Worm (Caenorhabditis elegans) whole organism, L1 larva: ENCODE results near the gene R10D12.13.

Experiments used
- C04F5.9 ChIP-seq: sonication (generic microtip); optimal IDR thresholded peaks from 2 replicates; lab custom pipeline; 2016; ENCODE audit warnings: missing genetic modification characterization, missing compliant biosample characterization
- C16A3.4 ChIP-seq: fragments of 150-350 bp; optimal IDR thresholded peaks from 2 replicates; lab custom pipeline; 2014; ENCODE audit warnings: missing biosample characterization, missing genetic modification characterization
- F16B12.6 ChIP-seq: fragments of 150-350 bp; optimal IDR thresholded peaks from 2 replicates; lab custom pipeline; 2014; ENCODE audit warnings: missing biosample characterization, missing genetic modification characterization
- Y116A8C.19 ChIP-seq: sonication (generic microtip); optimal IDR thresholded peaks from 2 replicates; lab custom pipeline; 2016; ENCODE audit warnings: missing compliant biosample characterization, missing genetic modification characterization, borderline replicate concordance
- aha-1 ChIP-seq: fragments of 150-350 bp; optimal IDR thresholded peaks from 2 replicates; lab custom pipeline; 2014; ENCODE audit warnings: missing biosample characterization, missing genetic modification characterization
- aly-2 ChIP-seq: fragments of 150-350 bp; optimal IDR thresholded peaks from 2 replicates; lab custom pipeline; 2014; ENCODE audit warnings: missing biosample characterization, missing genetic modification characterization
- blmp-1 ChIP-seq: fragments of 150-350 bp; optimal IDR thresholded peaks from 2 replicates; lab custom pipeline; 2014; ENCODE audit warnings: missing biosample characterization, missing genetic modification characterization
- ceh-63 ChIP-seq: fragments of 200-800 bp; sonication (Bioruptor generic); optimal IDR thresholded peaks from 2 replicates; lab custom pipeline; 2018; ENCODE audit warnings: mild to moderate bottlenecking, missing genetic modification characterization, missing compliant biosample characterization
- ceh-8 ChIP-seq: fragments of 200-800 bp; sonication (Bioruptor generic); optimal IDR thresholded peaks from 2 replicates; lab custom pipeline; 2018; ENCODE audit warnings: mild to moderate bottlenecking, missing genetic modification characterization, moderate library complexity, missing compliant biosample characterization
- dsc-1 ChIP-seq: sonication (generic microtip); optimal IDR thresholded peaks from 2 replicates; lab custom pipeline; 2016; ENCODE audit warnings: mild to moderate bottlenecking, missing genetic modification characterization, missing compliant biosample characterization
- egl-13 ChIP-seq: sonication (generic microtip); optimal IDR thresholded peaks from 2 replicates; lab custom pipeline; 2016; ENCODE audit warnings: missing genotype, missing genetic modification reagents, missing genetic modification characterization, missing compliant biosample characterization
- egl-27 ChIP-seq, 2 experiments: fragments of 150-350 bp in 1 of 2; sonication (generic microtip); optimal IDR thresholded peaks; 3 replicates each; lab custom pipeline; 2017 to 2018; ENCODE audit warnings: missing biosample characterization in 2 of 2, missing genetic modification characterization in 2 of 2, missing genetic modification reagents in 2 of 2
- elt-3 ChIP-seq, 6 experiments: fragments of 150-350 bp in 1 of 6; sonication (generic microtip); optimal IDR thresholded peaks; 2 replicates each; lab custom pipeline; 2017 to 2018; ENCODE audit warnings: missing biosample characterization in 6 of 6, missing genetic modification characterization in 6 of 6, inconsistent platforms in 1 of 6
- ets-5 ChIP-seq: fragments of 200-800 bp; sonication (Bioruptor generic); IDR thresholded peaks from 2 replicates; pipeline ENCODE4 v1.3.6; 2022; ENCODE audit warnings: missing genetic modification characterization, missing compliant biosample characterization
- fkh-8 ChIP-seq: sonication (generic microtip); optimal IDR thresholded peaks from 2 replicates; lab custom pipeline; 2016; ENCODE audit warnings: mild to moderate bottlenecking, missing genetic modification characterization, missing compliant biosample characterization
- fos-1 ChIP-seq: fragments of 150-350 bp; optimal IDR thresholded peaks from 2 replicates; lab custom pipeline; 2014; ENCODE audit warnings: missing biosample characterization, missing genetic modification characterization
- grh-1 ChIP-seq: fragments of 200-800 bp; sonication (Bioruptor generic); IDR thresholded peaks from 2 replicates; pipeline ENCODE4 v1.3.6; 2022; ENCODE audit warnings: missing genetic modification reagents, missing genetic modification characterization, missing compliant biosample characterization
- hlh-17 ChIP-seq: fragments of 200-800 bp; sonication (Bioruptor generic); optimal IDR thresholded peaks from 2 replicates; lab custom pipeline; 2018; ENCODE audit warnings: missing genetic modification characterization, mild to moderate bottlenecking, missing compliant biosample characterization, moderate library complexity, borderline replicate concordance
- hpl-2 ChIP-seq: fragments of 150-350 bp; optimal IDR thresholded peaks from 2 replicates; lab custom pipeline; 2014; ENCODE audit warnings: missing biosample characterization, missing genetic modification reagents, missing genetic modification characterization
- irx-1 ChIP-seq: sonication (generic microtip); optimal IDR thresholded peaks from 2 replicates; lab custom pipeline; 2016; ENCODE audit warnings: missing genetic modification characterization, missing compliant biosample characterization
- jun-1 ChIP-seq: fragments of 150-350 bp; optimal IDR thresholded peaks from 2 replicates; lab custom pipeline; 2014; ENCODE audit warnings: missing biosample characterization, missing genetic modification reagents, missing genetic modification characterization
- lin-13 ChIP-seq: fragments of 150-350 bp; optimal IDR thresholded peaks from 2 replicates; lab custom pipeline; 2014; ENCODE audit warnings: missing biosample characterization, missing genetic modification reagents, missing genetic modification characterization
- lin-14 ChIP-seq: fragments of 200-800 bp; sonication (Bioruptor generic); optimal IDR thresholded peaks from 2 replicates; lab custom pipeline; 2018; ENCODE audit warnings: mild to moderate bottlenecking, missing genetic modification characterization, moderate library complexity, missing compliant biosample characterization
- lin-35 ChIP-seq, 2 experiments: fragments of 150-350 bp; optimal IDR thresholded peaks; 2 replicates each; lab custom pipeline; 2014; ENCODE audit warnings: missing biosample characterization in 2 of 2, missing genetic modification characterization in 2 of 2, missing genetic modification reagents in 2 of 2
- lin-39 ChIP-seq: fragments of 150-350 bp; optimal IDR thresholded peaks from 2 replicates; lab custom pipeline; 2014; ENCODE audit warnings: missing biosample characterization, missing genetic modification reagents, missing genetic modification characterization
- mab-9 ChIP-seq: fragments of 200-800 bp; sonication (Bioruptor generic); IDR thresholded peaks from 2 replicates; pipeline ENCODE4 v1.3.6; 2022; ENCODE audit warnings: missing genetic modification reagents, missing genetic modification characterization, missing compliant biosample characterization
- mdl-1 ChIP-seq, 2 experiments: fragments of 150-350 bp; optimal IDR thresholded peaks; 2 replicates each; lab custom pipeline; 2014 to 2017; ENCODE audit warnings: missing biosample characterization in 2 of 2, missing genetic modification characterization in 2 of 2, inconsistent platforms in 1 of 2
- nhr-11 ChIP-seq: fragments of 150-350 bp; optimal IDR thresholded peaks from 2 replicates; lab custom pipeline; 2014; ENCODE audit warnings: missing biosample characterization, missing genetic modification characterization
- nhr-12 ChIP-seq: sonication (generic microtip); optimal IDR thresholded peaks from 2 replicates; lab custom pipeline; 2017; ENCODE audit warnings: missing biosample characterization, missing genetic modification characterization
- nhr-20 ChIP-seq: sonication (generic microtip); optimal IDR thresholded peaks from 2 replicates; lab custom pipeline; 2016; ENCODE audit warnings: mild to moderate bottlenecking, missing genetic modification characterization, missing compliant biosample characterization
- nhr-237 ChIP-seq: fragments of 150-350 bp; optimal IDR thresholded peaks from 2 replicates; lab custom pipeline; 2014; ENCODE audit warnings: missing biosample characterization, missing genetic modification characterization
- nhr-47 ChIP-seq: sonication (generic microtip); optimal IDR thresholded peaks from 2 replicates; lab custom pipeline; 2016; ENCODE audit warnings: mild to moderate bottlenecking, missing genetic modification characterization, moderate library complexity, missing compliant biosample characterization
- nhr-71 ChIP-seq: sonication (generic microtip); optimal IDR thresholded peaks from 2 replicates; lab custom pipeline; 2016; ENCODE audit warnings: mild to moderate bottlenecking, missing genetic modification characterization, moderate library complexity, missing compliant biosample characterization
- nhr-85 ChIP-seq: sonication (generic microtip); peaks from one replicate; lab custom pipeline; 2016; ENCODE audit warnings: missing genetic modification characterization, inconsistent platforms, missing compliant biosample characterization
- pax-3 ChIP-seq: fragments of 200-800 bp; sonication (Bioruptor generic); optimal IDR thresholded peaks from 2 replicates; lab custom pipeline; 2018; ENCODE audit warnings: mild to moderate bottlenecking, missing genetic modification characterization, moderate library complexity, missing compliant biosample characterization
- rnt-1 ChIP-seq: sonication (generic microtip); optimal IDR thresholded peaks from 2 replicates; lab custom pipeline; 2016; ENCODE audit warnings: mild to moderate bottlenecking, missing genetic modification characterization, moderate library complexity, missing compliant biosample characterization
- skn-1 ChIP-seq: fragments of 150-350 bp; optimal IDR thresholded peaks from 2 replicates; lab custom pipeline; 2014; ENCODE audit warnings: missing biosample characterization, missing genetic modification characterization
- snpc-4 ChIP-seq: fragments of 150-350 bp; optimal IDR thresholded peaks from 2 replicates; lab custom pipeline; 2014; ENCODE audit warnings: missing biosample characterization, missing genetic modification characterization
- sox-4 ChIP-seq: sonication (generic microtip); optimal IDR thresholded peaks from 2 replicates; lab custom pipeline; 2016; ENCODE audit warnings: missing genetic modification characterization, missing compliant biosample characterization
- sptf-1 ChIP-seq: fragments of 150-350 bp; optimal IDR thresholded peaks from 2 replicates; lab custom pipeline; 2014; ENCODE audit warnings: missing biosample characterization, missing genetic modification characterization
- tbx-2 ChIP-seq: sonication (generic microtip); optimal IDR thresholded peaks from 2 replicates; lab custom pipeline; 2016; ENCODE audit warnings: missing genetic modification characterization, missing compliant biosample characterization
- unc-130 ChIP-seq: fragments of 150-350 bp; optimal IDR thresholded peaks from 2 replicates; lab custom pipeline; 2017; ENCODE audit warnings: missing biosample characterization, missing genetic modification characterization, inconsistent platforms
- unc-30 ChIP-seq: sonication (generic microtip); optimal IDR thresholded peaks from 2 replicates; lab custom pipeline; 2017; ENCODE audit warnings: missing biosample characterization, missing genetic modification characterization

The R10D12.13 gene

DNA sequence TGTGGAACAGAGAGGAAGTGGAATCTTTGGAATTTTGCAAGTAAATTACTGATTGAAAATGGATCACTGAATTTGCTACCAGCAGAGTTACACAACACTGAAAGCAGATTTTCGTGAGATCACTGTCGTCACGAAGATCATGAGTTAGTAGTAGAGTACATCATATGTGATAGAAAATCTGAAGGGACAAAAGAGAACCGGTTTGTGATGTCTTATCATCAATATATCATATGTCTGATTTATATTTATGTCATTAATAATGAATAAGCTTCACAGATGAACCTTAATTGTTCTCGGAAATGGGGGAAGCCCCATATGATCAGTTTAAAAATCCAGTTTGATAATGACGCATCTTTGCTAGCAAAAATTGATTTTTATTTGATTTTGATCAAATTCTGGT, 26.2 kb upstream of the R10D12.13 start:
- TF ChIP-seq blmp-1 (tag; lab: Kevin White, UChicago) (peak; percentile 19), pax-3 (tag; lab: Kevin White, UChicago) (no peak), hpl-2 (GFP tag; lab: Kevin White, UChicago) (no peak), grh-1 (GFP tag; lab: Robert Waterston, UW) (peak; percentile 63), nhr-85 (tag; lab: Kevin White, UChicago) (peak; percentile 77), irx-1 (tag; lab: Kevin White, UChicago) (no peak), jun-1 (tag; lab: Kevin White, UChicago) (no peak), elt-3 (tag; optimal IDR thresholded peaks at IDR 0.05; lab: Kevin White, UChicago) (peak in 2 of 6 experiments; percentile 25 to 31), nhr-20 (peak; percentile 2), hlh-17 (GFP tag; lab: Kevin White, UChicago) (no peak), sox-4 (tag; lab: Kevin White, UChicago) (no peak), lin-35 (GFP tag; optimal IDR thresholded peaks at IDR 0.05; lab: Kevin White, UChicago) (peak in 1 of 2 experiments; percentile 11), lin-13 (GFP tag; lab: Kevin White, UChicago) (no peak), nhr-71 (peak; percentile 1)

DNA sequence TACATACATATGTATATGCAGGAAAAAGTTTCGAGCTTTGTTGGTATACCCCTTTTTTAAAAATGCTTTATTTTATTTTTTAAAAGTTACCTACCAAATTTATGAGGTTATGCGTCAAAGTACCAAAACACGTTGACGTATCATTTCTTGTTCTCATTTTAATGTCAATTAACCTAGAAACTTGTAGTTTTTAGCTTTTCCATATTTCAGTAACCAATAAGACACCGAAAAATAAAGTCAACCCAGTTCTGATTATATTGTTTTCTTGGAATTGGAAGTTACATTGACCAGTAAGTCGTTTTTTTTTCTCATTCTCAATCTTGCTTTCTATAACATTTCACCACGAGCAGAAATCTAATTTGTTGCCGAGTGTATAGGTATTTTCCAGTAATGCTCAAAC, 25.4 kb upstream of the R10D12.13 start, which contains the start of gene srw-145:
srw-145 (plus strand) TSS at position 301 of the 400 bp plus-strand sequence.
- TF ChIP-seq fkh-8: peak; percentile 45
- TF ChIP-seq nhr-47 (tag; lab: Kevin White, UChicago): peak; percentile 44
- TF ChIP-seq nhr-71: peak; percentile 48
- TF ChIP-seq nhr-11 (tag; lab: Kevin White, UChicago): peak; percentile 31
- TF ChIP-seq blmp-1 (tag; lab: Kevin White, UChicago): no peak

DNA sequence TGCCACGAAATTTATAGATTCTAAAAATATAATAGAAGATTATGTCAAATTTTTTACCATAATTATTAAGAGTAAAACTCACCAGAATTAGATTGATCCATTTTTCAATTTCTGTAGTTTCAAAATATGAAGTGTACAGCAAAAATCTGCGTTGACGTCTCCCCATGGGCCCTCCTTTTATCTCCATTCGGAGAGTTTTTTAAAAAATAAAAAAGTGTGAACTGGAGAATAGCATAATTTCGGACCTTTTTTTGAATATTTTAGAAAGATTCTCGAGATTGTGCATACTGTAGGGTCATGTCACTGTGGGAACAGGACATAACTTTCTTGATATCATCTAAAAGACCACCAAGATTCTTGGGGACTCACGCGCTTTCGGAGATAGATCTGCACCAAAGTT, 20.1 kb upstream of the R10D12.13 start, which contains the start of gene dpr-1:
dpr-1 (minus strand) TSS at position 101 of the 400 bp plus-strand sequence.
- TF ChIP-seq ets-5 (GFP tag; lab: Robert Waterston, UW): no peak
- no peak for TF ChIP-seq skn-1 (tag; lab: Kevin White, UChicago)
- no peak for TF ChIP-seq unc-30
- TF ChIP-seq tbx-2 (tag; lab: Kevin White, UChicago): no peak
- TF ChIP-seq nhr-237 (tag; lab: Kevin White, UChicago): no peak
- no peak for TF ChIP-seq egl-27 (tag; optimal IDR thresholded peaks at IDR 0.05; lab: Kevin White, UChicago)
- no peak for TF ChIP-seq egl-13
- TF ChIP-seq mdl-1 (tag; optimal IDR thresholded peaks at IDR 0.05; lab: Kevin White, UChicago): no peak
- TF ChIP-seq lin-13 (GFP tag; lab: Kevin White, UChicago): no peak
- no peak for TF ChIP-seq C04F5.9 (tag; lab: Kevin White, UChicago)
- no peak for TF ChIP-seq nhr-11 (tag; lab: Kevin White, UChicago)
- no peak for TF ChIP-seq jun-1 (tag; lab: Kevin White, UChicago)
- TF ChIP-seq aly-2 (tag; lab: Kevin White, UChicago): no peak
- no peak for TF ChIP-seq hpl-2 (GFP tag; lab: Kevin White, UChicago)
- no peak for TF ChIP-seq C16A3.4
- TF ChIP-seq mab-9 (GFP tag; lab: Robert Waterston, UW): no peak
- TF ChIP-seq ceh-63: no peak
- TF ChIP-seq lin-14: no peak
- TF ChIP-seq ceh-8: no peak
- no peak for TF ChIP-seq snpc-4

DNA sequence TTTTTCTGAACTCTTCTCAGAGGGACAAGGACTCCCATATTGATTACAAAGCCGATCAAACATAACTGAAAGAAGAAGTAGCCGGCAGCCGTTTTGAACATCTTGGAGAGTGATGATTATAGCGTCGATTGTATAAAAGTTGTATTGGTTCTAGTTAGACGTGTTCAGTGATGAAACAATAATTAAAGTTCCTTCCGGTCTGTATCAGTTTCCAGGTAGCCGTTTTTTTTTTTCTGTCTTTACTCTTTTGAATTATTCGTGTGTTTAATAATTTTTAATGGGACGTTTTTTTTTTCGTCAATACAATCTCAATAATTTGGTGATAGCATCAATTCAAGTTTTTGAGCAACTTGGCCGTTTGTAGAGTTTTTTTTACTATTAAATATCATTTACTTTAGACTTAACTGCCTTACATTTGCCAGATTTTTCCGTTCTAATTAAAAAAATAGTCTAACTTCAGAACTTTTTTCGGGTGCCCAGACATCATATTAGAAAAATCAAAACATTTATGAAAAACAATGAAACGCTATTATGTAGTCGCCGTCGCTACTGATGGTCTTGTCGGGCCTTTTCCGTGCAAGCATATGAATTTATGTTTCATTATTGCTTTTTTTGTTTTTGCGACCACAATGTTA, 15.7 kb upstream of the R10D12.13 start, which contains the start of the genes srx-10 and clec-226:
srx-10 (minus strand) TSS at position 101 of the 635 bp plus-strand sequence.
clec-226 (plus strand) TSS at position 585 of the 635 bp plus-strand sequence.
- no peak for TF ChIP-seq lin-39 (tag; lab: Kevin White, UChicago)
- TF ChIP-seq Y116A8C.19: no peak
- no peak for TF ChIP-seq rnt-1
- no peak for TF ChIP-seq F16B12.6 (tag; lab: Kevin White, UChicago)
- no peak for TF ChIP-seq dsc-1 (tag; lab: Kevin White, UChicago)
- no peak for TF ChIP-seq skn-1 (tag; lab: Kevin White, UChicago)
- TF ChIP-seq unc-130 (tag; lab: Kevin White, UChicago): no peak
- no peak for TF ChIP-seq sptf-1
- TF ChIP-seq aha-1: no peak
- no peak for TF ChIP-seq pax-3 (tag; lab: Kevin White, UChicago)
- TF ChIP-seq C16A3.4: no peak
- TF ChIP-seq sox-4 (tag; lab: Kevin White, UChicago): no peak
- TF ChIP-seq grh-1 (GFP tag; lab: Robert Waterston, UW): no peak
- no peak for TF ChIP-seq egl-13
- no peak for TF ChIP-seq fos-1
- no peak for TF ChIP-seq ets-5 (GFP tag; lab: Robert Waterston, UW)
- TF ChIP-seq nhr-12 (tag; lab: Kevin White, UChicago): no peak
- TF ChIP-seq, all 84 proteins: peak for 0
